Fruit fly (Drosophila melanogaster): ENCODE measurements around the gene trol.

trol gene

DNA sequence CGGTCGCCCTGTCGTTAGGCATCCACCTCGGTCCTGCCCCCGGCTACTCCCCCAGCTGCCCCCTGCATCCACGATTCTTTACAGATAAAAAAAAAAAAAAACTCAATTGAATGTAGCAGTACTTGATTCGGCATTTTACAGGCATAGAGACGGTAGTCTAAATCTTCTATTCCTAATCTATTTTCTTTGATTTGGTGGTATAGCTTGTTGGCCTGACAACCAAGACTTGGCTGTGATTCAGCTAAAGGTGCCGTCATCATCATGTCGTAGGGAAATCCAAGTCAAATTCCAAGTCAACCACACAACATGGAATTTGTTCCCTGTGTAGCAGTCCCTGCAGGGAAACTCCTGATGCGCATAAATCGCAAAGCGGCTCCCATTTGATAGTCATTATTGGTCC is 92.5 kb downstream of the trol start:
- no peak for TF ChIP-seq CTCF (optimal IDR thresholded peaks at IDR 0.05)
- no peak for TF ChIP-seq CG8478 (optimal IDR thresholded peaks at IDR 0.05)

DNA sequence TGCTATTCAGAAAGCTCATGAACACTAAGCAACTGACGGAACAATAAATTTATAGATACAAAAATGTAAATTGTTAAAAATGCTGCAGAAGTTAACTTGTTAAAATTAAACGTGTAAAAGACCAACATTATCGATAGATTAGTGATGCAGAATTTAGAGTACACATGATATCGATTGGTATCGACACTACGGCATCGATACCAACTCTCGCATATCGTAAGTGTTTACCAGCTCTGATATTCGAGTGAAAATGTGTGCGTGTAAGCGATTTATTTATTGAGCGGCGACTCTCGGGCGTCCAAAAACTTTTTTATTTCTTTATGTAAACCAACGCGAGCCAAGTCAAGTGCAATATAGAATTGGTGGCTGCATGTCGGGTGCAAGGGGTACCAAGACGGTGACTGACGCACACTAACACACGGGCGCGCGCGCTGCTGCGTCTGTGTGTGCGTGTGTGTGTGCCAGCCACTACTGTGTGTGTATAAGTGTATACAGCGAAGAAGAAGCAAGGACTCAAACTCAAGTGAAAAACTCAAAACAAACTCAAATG is 97.4 kb downstream of the trol start, which contains the start of gene z:
Gene z, plus strand, starts transcription at position 20 of the 550 bp plus-strand sequence.
- no peak for TF ChIP-seq CG8478 (optimal IDR thresholded peaks at IDR 0.05)
- TF ChIP-seq CTCF (optimal IDR thresholded peaks at IDR 0.05), result no peak

DNA sequence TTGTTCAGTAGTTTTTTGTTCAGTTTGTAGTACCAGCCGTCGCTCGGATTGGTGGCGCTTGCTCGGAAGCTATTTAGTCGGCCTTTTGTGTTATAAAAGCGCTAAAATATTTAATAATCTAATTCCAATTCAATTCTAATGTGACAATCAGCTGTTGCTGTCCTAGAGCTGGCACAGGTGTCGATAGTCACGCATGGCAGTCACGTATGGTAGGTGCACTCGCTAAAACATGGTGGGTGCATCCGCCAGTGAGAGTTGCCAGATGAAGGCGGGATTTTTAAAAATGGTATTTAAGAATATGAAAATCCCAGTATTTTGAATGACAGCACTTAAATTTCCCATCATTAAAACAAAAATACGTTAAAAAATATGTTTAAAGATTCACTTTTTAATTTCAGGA is 101.4 kb downstream of the trol start, which contains the start of gene tko:
Gene tko, minus strand, starts transcription at position 179 of the 400 bp plus-strand sequence.
- TF ChIP-seq CTCF (optimal IDR thresholded peaks at IDR 0.05) (peak in 1 of 2 experiments; percentile 62), CG8478 (optimal IDR thresholded peaks at IDR 0.05) (no peak)

DNA sequence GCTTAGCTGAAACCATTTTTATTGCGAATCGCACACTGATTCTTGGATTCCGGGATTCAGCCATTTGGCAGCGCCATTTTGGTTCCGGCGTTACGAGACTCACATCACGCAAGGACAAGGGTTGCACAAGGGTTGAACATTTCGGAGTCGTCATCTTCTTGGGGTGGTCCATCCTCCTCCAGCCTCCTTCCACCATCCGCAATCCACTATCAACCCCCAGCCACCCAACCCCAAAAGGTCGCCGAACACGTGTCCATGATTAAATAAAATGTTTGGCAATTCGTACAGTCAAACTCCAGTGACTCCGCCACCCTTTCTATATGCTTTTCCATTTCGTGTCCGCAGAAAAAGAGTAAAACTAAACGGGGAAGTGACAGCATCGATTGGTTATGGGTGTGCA is 105.0 kb downstream of the trol start:
- no peak for TF ChIP-seq CTCF (optimal IDR thresholded peaks at IDR 0.05)
- no peak for TF ChIP-seq CG8478 (optimal IDR thresholded peaks at IDR 0.05)

DNA sequence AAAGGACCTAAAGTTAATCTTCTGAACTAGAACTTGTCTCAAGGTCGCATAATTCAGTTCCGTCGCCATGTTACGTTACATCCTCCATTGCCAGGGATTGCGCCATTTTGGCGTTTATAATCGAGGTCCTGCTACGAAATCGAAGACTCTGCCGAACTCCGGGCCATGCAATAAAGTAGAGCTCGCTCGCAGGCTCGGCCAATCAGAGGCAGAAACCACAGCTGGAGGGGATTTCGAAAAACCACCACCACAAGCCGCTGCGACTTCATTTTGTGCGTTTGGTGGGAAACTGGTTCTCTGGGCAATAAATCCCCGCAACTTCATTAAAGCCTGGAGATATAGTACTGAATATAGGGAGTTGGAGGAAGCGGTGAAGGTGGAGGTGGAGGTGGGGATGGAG is 110.3 kb downstream of the trol start:
- TF ChIP-seq CTCF (optimal IDR thresholded peaks at IDR 0.05) (no peak), CG8478 (optimal IDR thresholded peaks at IDR 0.05) (no peak)

DNA sequence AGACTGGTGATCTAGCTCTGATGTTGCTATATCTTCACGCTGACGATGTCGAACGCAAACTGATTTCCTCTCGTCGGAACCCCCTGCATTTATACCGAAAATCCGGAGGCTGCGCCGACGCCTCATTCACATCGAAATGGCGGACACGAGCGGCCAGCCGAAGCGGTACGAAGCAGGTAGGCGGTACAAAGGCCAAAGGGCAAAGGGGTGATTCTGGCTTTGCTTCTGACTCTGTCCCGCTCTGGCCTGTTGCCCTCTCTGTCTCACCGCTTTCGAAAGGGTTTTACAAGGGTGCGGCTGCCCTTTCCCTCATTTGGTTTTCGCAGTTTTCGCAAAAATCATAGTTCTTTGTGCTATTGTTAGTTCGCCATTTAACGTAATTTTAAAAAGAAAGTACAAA is 116.3 kb downstream of the trol start, which contains the start of gene gt:
Gene gt, minus strand, starts transcription at position 65 of the 400 bp plus-strand sequence.
- TF ChIP-seq CTCF (optimal IDR thresholded peaks at IDR 0.05) (no peak), CG8478 (optimal IDR thresholded peaks at IDR 0.05) (no peak)

DNA sequence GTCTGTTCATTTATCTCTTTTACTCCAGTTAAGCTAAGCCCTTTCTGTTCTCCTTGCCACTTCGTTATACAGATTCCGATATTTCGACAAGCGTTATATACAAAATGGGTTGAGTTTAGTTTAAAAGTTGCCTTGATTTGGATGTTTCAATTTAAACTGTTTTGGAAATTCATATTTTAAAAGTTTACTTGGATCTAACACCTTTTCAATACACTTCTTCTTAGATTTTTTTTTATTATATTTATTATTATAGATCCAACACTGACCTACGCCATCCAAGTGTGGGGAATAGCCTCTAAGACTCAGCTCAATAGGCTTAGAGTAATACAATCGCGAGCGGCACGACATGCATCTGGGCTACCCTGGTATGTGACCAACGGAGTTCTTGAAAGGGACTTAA is 119.5 kb downstream of the trol start, which contains the start of gene CG32797:
Gene CG32797, minus strand, starts transcription at position 101 of the 400 bp plus-strand sequence.
- no peak for TF ChIP-seq CG8478 (optimal IDR thresholded peaks at IDR 0.05)
- TF ChIP-seq CTCF (optimal IDR thresholded peaks at IDR 0.05), result no peak
